Fruit fly (Drosophila melanogaster) whole organism, pupa: ENCODE measurements around the gene CG12241.

Source experiments
- CG14655 ChIP-seq: fragments of 200-800 bp; sonication (Bioruptor generic); optimal IDR thresholded peaks from 3 replicates; lab custom pipeline; 2017; ENCODE audit warnings: mild to moderate bottlenecking, missing biosample characterization, missing genetic modification reagents, missing genetic modification characterization
- CG17806 ChIP-seq: fragments of 200-800 bp; sonication (Bioruptor generic); optimal IDR thresholded peaks from 2 replicates; lab custom pipeline; 2018; ENCODE audit warnings: missing biosample characterization, mild to moderate bottlenecking, missing genetic modification characterization, moderate library complexity
- CG4496 ChIP-seq: fragments of 200-800 bp; sonication (Bioruptor generic); IDR thresholded peaks from 3 replicates; pipeline ENCODE4 v1.3.6; 2022; ENCODE audit warnings: missing biosample characterization, missing genetic modification characterization
- CG8159 ChIP-seq: fragments of 200-800 bp; sonication (Bioruptor generic); optimal IDR thresholded peaks from 3 replicates; lab custom pipeline; 2018; ENCODE audit warnings: missing biosample characterization, mild to moderate bottlenecking, missing genetic modification characterization, moderate library complexity
- CG8301 ChIP-seq: fragments of 200-800 bp; sonication (Bioruptor generic); optimal IDR thresholded peaks from 2 replicates; lab custom pipeline; 2018; ENCODE audit warnings: missing biosample characterization, mild to moderate bottlenecking, missing genetic modification characterization
- CG9948 ChIP-seq: fragments of 200-800 bp; sonication (Bioruptor generic); optimal IDR thresholded peaks from 2 replicates; lab custom pipeline; 2018; ENCODE audit warnings: missing biosample characterization, mild to moderate bottlenecking, missing genetic modification characterization, moderate library complexity
- EcR ChIP-seq: fragments of 200-800 bp; sonication (Bioruptor generic); optimal IDR thresholded peaks from 3 replicates; lab custom pipeline; 2019; ENCODE audit warnings: missing biosample characterization, missing genetic modification characterization, mild to moderate bottlenecking, moderate library complexity, missing genetic modification reagents
- Ets98B ChIP-seq: fragments of 200-800 bp; sonication (Bioruptor generic); IDR thresholded peaks from 2 replicates; pipeline ENCODE4 v1.3.6; 2022; ENCODE audit warnings: missing biosample characterization, missing genetic modification characterization
- Pif1B ChIP-seq: fragments of 200-800 bp; sonication (Bioruptor generic); optimal IDR thresholded peaks from 3 replicates; lab custom pipeline; 2016; ENCODE audit warnings: missing biosample characterization, missing genetic modification characterization
- fd96Ca ChIP-seq: fragments of 200-800 bp; sonication (Bioruptor generic); IDR thresholded peaks from 3 replicates; pipeline ENCODE4 v1.3.6; 2022; ENCODE audit warnings: missing biosample characterization, missing genetic modification characterization
- rn ChIP-seq: fragments of 200-800 bp; sonication (Bioruptor generic); IDR thresholded peaks from 2 replicates; pipeline ENCODE4 v1.3.6; 2022; ENCODE audit warnings: missing biosample characterization, missing genetic modification characterization

- TF ChIP-seq CG17806 (tag; lab: Kevin White, UChicago) (no peak), CG14655 (GFP tag; lab: Kevin White, UChicago) (no peak), CG8301 (tag; lab: Kevin White, UChicago) (no peak), Ets98B (GFP tag; lab: Robert Waterston, UW) (no peak), CG9948 (tag; lab: Kevin White, UChicago) (no peak), CG8159 (tag; lab: Kevin White, UChicago) (no peak), CG4496 (GFP tag; lab: Robert Waterston, UW) (no peak), fd96Ca (GFP tag; lab: Robert Waterston, UW) (no peak), rn (no peak), EcR (no peak), Pif1B (no peak)
These were observed 21.7 kb upstream of the CG12241 start for dm6 chr3R:15197373-15197772.
